Worm (Caenorhabditis elegans) whole organism, late embryonic: ENCODE measurements around the gene pals-20.

Experiments used
- C08G9.2 ChIP-seq: sonication (generic microtip); optimal IDR thresholded peaks from 2 replicates; lab custom pipeline; 2016; ENCODE audit warnings: mild to moderate bottlenecking, missing genetic modification characterization, moderate library complexity, missing compliant biosample characterization
- C38D4.7 ChIP-seq: fragments of 200-800 bp; sonication (Bioruptor generic); optimal IDR thresholded peaks from 2 replicates; lab custom pipeline; 2018; ENCODE audit warnings: mild to moderate bottlenecking, missing genetic modification characterization, moderate library complexity, missing compliant biosample characterization
- K02D7.2 ChIP-seq: sonication (generic microtip); optimal IDR thresholded peaks from 2 replicates; lab custom pipeline; 2017; ENCODE audit warnings: mild to moderate bottlenecking, missing genetic modification characterization, missing compliant biosample characterization
- K09A11.1 ChIP-seq: sonication (generic microtip); optimal IDR thresholded peaks from 2 replicates; lab custom pipeline; 2017; ENCODE audit warnings: antibody characterized with exemption, mild to moderate bottlenecking, missing genetic modification characterization, missing compliant biosample characterization; ENCODE audit not compliant: insufficient read depth
- Y22D7AL.16 ChIP-seq: sonication (generic microtip); optimal IDR thresholded peaks from 2 replicates; lab custom pipeline; 2016; ENCODE audit warnings: missing genetic modification characterization, missing compliant biosample characterization
- ahr-1 ChIP-seq: sonication (generic microtip); optimal IDR thresholded peaks from 2 replicates; lab custom pipeline; 2016; ENCODE audit warnings: missing genetic modification characterization, missing compliant biosample characterization
- ama-1 ChIP-seq: fragments of 150-350 bp; optimal IDR thresholded peaks from 2 replicates; lab custom pipeline; 2014
- ceh-14 ChIP-seq: sonication (generic microtip); optimal IDR thresholded peaks from 2 replicates; lab custom pipeline; 2016; ENCODE audit warnings: missing genotype, missing genetic modification characterization, missing compliant biosample characterization
- ceh-19 ChIP-seq: fragments of 200-800 bp; sonication (Bioruptor generic); optimal IDR thresholded peaks from 2 replicates; lab custom pipeline; 2018; ENCODE audit warnings: mild to moderate bottlenecking, missing genetic modification characterization, missing compliant biosample characterization
- ceh-45 ChIP-seq: fragments of 200-800 bp; sonication (Bioruptor generic); IDR thresholded peaks from 2 replicates; pipeline ENCODE4 v1.3.6; 2022; ENCODE audit warnings: missing genetic modification reagents, missing genetic modification characterization, missing compliant biosample characterization
- ceh-48 ChIP-seq: sonication (generic microtip); optimal IDR thresholded peaks from 2 replicates; lab custom pipeline; 2016; ENCODE audit warnings: missing genetic modification characterization, inconsistent platforms, missing compliant biosample characterization
- che-1 ChIP-seq: sonication (generic microtip); optimal IDR thresholded peaks from 2 replicates; lab custom pipeline; 2016; ENCODE audit warnings: mild to moderate bottlenecking, missing genetic modification characterization, missing compliant biosample characterization
- dmd-4 ChIP-seq: sonication (generic microtip); optimal IDR thresholded peaks from 2 replicates; lab custom pipeline; 2016; ENCODE audit warnings: borderline replicate concordance, missing genetic modification characterization, missing compliant biosample characterization
- elt-4 ChIP-seq: sonication (generic microtip); optimal IDR thresholded peaks from 2 replicates; lab custom pipeline; 2016; ENCODE audit warnings: missing genetic modification characterization, missing compliant biosample characterization
- eyg-1 ChIP-seq: sonication (generic microtip); optimal IDR thresholded peaks from 2 replicates; lab custom pipeline; 2016; ENCODE audit warnings: missing genotype, missing genetic modification characterization, missing compliant biosample characterization
- fkh-10 ChIP-seq: fragments of 150-350 bp; optimal IDR thresholded peaks from 2 replicates; lab custom pipeline; 2014; ENCODE audit warnings: missing biosample characterization, missing genetic modification reagents, missing genetic modification characterization
- fkh-6 ChIP-seq: sonication (generic microtip); optimal IDR thresholded peaks from 2 replicates; lab custom pipeline; 2016; ENCODE audit warnings: missing genetic modification characterization, missing compliant biosample characterization
- hlh-15 ChIP-seq: sonication (generic microtip); optimal IDR thresholded peaks from 2 replicates; lab custom pipeline; 2016; ENCODE audit warnings: missing genetic modification characterization, missing compliant biosample characterization
- hlh-8 ChIP-seq: sonication (generic microtip); optimal IDR thresholded peaks from 2 replicates; lab custom pipeline; 2016; ENCODE audit warnings: missing genotype, missing genetic modification characterization, missing compliant biosample characterization
- lim-6 ChIP-seq: sonication (generic microtip); optimal IDR thresholded peaks from 2 replicates; lab custom pipeline; 2016; ENCODE audit warnings: missing genetic modification characterization, missing compliant biosample characterization
- lin-11 ChIP-seq: fragments of 200-800 bp; sonication (Bioruptor generic); optimal IDR thresholded peaks from 2 replicates; lab custom pipeline; 2018; ENCODE audit warnings: mild to moderate bottlenecking, missing genetic modification characterization, missing compliant biosample characterization
- nfya-1 ChIP-seq: sonication (generic microtip); optimal IDR thresholded peaks from 2 replicates; lab custom pipeline; 2017; ENCODE audit warnings: missing genetic modification characterization, mild to moderate bottlenecking, missing compliant biosample characterization, antibody characterized with exemption, moderate library complexity
- nhr-11 ChIP-seq: fragments of 150-350 bp; optimal IDR thresholded peaks from 2 replicates; lab custom pipeline; 2014; ENCODE audit warnings: missing biosample characterization, missing genetic modification characterization
- odd-2 ChIP-seq: sonication (generic microtip); optimal IDR thresholded peaks from 2 replicates; lab custom pipeline; 2017; ENCODE audit warnings: antibody characterized with exemption, mild to moderate bottlenecking, missing genetic modification characterization, missing compliant biosample characterization
- pax-1 ChIP-seq: fragments of 150-350 bp; optimal IDR thresholded peaks from 2 replicates; lab custom pipeline; 2014; ENCODE audit warnings: missing biosample characterization, missing genetic modification characterization
- pha-2 ChIP-seq: sonication (generic microtip); optimal IDR thresholded peaks from 2 replicates; lab custom pipeline; 2017; ENCODE audit warnings: mild to moderate bottlenecking, missing genetic modification characterization, missing compliant biosample characterization
- pqm-1 ChIP-seq: sonication (generic microtip); optimal IDR thresholded peaks from 2 replicates; lab custom pipeline; 2016; ENCODE audit warnings: missing genetic modification characterization, missing compliant biosample characterization
- pros-1 ChIP-seq: fragments of 150-350 bp; optimal IDR thresholded peaks from 2 replicates; lab custom pipeline; 2014; ENCODE audit warnings: missing biosample characterization, missing genetic modification reagents, missing genetic modification characterization
- sox-2 ChIP-seq: fragments of 200-800 bp; sonication (Bioruptor generic); IDR thresholded peaks from 2 replicates; pipeline ENCODE4 v1.3.6; 2022; ENCODE audit warnings: missing genetic modification reagents, missing genetic modification characterization, missing compliant biosample characterization
- sox-4 ChIP-seq: sonication (generic microtip); optimal IDR thresholded peaks from 2 replicates; lab custom pipeline; 2017; ENCODE audit warnings: mild to moderate bottlenecking, missing genetic modification characterization, inconsistent platforms, missing compliant biosample characterization
- tbx-2 ChIP-seq: sonication (generic microtip); optimal IDR thresholded peaks from 2 replicates; lab custom pipeline; 2016; ENCODE audit warnings: missing genetic modification characterization, missing compliant biosample characterization
- tbx-7 ChIP-seq: sonication (generic microtip); optimal IDR thresholded peaks from 2 replicates; lab custom pipeline; 2016; ENCODE audit warnings: missing genotype, missing genetic modification characterization, missing compliant biosample characterization
- ttx-3 ChIP-seq: sonication (generic microtip); optimal IDR thresholded peaks from 2 replicates; lab custom pipeline; 2016; ENCODE audit warnings: missing genetic modification reagents, missing genetic modification characterization, missing compliant biosample characterization
- unc-55 ChIP-seq: sonication (generic microtip); optimal IDR thresholded peaks from 2 replicates; lab custom pipeline; 2017; ENCODE audit warnings: missing biosample characterization, missing genetic modification reagents, missing genetic modification characterization
- zip-5 ChIP-seq: sonication (generic microtip); optimal IDR thresholded peaks from 2 replicates; lab custom pipeline; 2016; ENCODE audit warnings: missing genetic modification characterization, missing compliant biosample characterization

The pals-20 gene

DNA sequence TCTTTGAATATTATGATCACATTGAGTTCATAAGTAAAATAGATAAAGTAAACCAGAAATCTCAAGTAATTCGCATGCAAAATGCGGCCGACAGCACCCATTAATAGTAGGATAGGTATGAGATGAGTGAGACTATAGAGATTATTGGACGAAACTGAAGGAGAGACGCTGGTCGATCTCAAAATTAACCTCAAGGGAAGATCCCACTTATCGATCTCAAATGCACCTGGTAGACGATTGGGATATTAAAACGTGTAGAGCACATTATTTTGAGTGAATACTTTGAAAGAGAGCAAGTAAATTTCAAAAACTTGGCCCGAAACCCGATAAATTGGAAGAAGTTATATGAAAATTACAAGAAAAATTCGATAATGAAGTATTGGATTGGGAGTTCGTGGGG, 42.4 kb downstream of the pals-20 start, which contains the start of gene Y82E9BL.6:
TSS of gene Y82E9BL.6 (minus strand) at position 101 of the 400 bp plus-strand sequence.
- TF ChIP-seq ceh-14 (tag; lab: Kevin White, UChicago) (no peak), ttx-3 (tag; lab: Kevin White, UChicago) (no peak), tbx-2 (tag; lab: Kevin White, UChicago) (no peak), nhr-11 (tag; lab: Kevin White, UChicago) (no peak), C38D4.7 (GFP tag; lab: Kevin White, UChicago) (no peak), Y22D7AL.16 (no peak), K02D7.2 (no peak)

- no peak for TF ChIP-seq K09A11.1 (tag; lab: Kevin White, UChicago)
- TF ChIP-seq ceh-19 (GFP tag; lab: Kevin White, UChicago) = no peak
- TF ChIP-seq lin-11 (tag; lab: Kevin White, UChicago) = no peak
- TF ChIP-seq pha-2 (tag; lab: Kevin White, UChicago) = no peak
- TF ChIP-seq C38D4.7 (GFP tag; lab: Kevin White, UChicago) = no peak
- no peak for TF ChIP-seq Y22D7AL.16
- no peak for TF ChIP-seq pros-1
- no peak for TF ChIP-seq C08G9.2 (tag; lab: Kevin White, UChicago)
- TF ChIP-seq unc-55 (GFP tag; lab: Kevin White, UChicago) = no peak
- TF ChIP-seq ceh-45 = no peak
- TF ChIP-seq ahr-1 (tag; lab: Kevin White, UChicago) = no peak
- no peak for TF ChIP-seq tbx-7 (tag; lab: Kevin White, UChicago)
- TF ChIP-seq lim-6 (tag; lab: Kevin White, UChicago) = no peak
- no peak for TF ChIP-seq elt-4 (tag; lab: Kevin White, UChicago)
- no peak for TF ChIP-seq ttx-3 (tag; lab: Kevin White, UChicago)
- TF ChIP-seq ceh-48 = no peak
- TF ChIP-seq nhr-11 (tag; lab: Kevin White, UChicago) = no peak
- TF ChIP-seq zip-5 = no peak
Measured at ce11 chrIII:1342919-1343419, 45.2 kb downstream of the pals-20 start, which contains the start of gene fbxa-27. TSS of gene fbxa-27 (plus strand) at chrIII:1342969.

ce11 chrIII:1342488-1342887, 45.6 kb downstream of the pals-20 start, which contains the start of gene fbxa-26:
TSS of gene fbxa-26 (minus strand) at chrIII:1342522.
- TF ChIP-seq ahr-1 (tag; lab: Kevin White, UChicago) = no peak
- TF ChIP-seq pax-1 (tag; lab: Kevin White, UChicago) = no peak
- TF ChIP-seq nhr-11 (tag; lab: Kevin White, UChicago) = no peak
- no peak for TF ChIP-seq unc-55 (GFP tag; lab: Kevin White, UChicago)
- no peak for TF ChIP-seq C08G9.2 (tag; lab: Kevin White, UChicago)
- no peak for TF ChIP-seq sox-4 (tag; lab: Kevin White, UChicago)
- TF ChIP-seq che-1 (tag; lab: Kevin White, UChicago) = no peak
- TF ChIP-seq hlh-15 (tag; lab: Kevin White, UChicago) = no peak
- no peak for TF ChIP-seq sox-2 (GFP tag; lab: Robert Waterston, UW)
- TF ChIP-seq tbx-2 (tag; lab: Kevin White, UChicago) = no peak

DNA sequence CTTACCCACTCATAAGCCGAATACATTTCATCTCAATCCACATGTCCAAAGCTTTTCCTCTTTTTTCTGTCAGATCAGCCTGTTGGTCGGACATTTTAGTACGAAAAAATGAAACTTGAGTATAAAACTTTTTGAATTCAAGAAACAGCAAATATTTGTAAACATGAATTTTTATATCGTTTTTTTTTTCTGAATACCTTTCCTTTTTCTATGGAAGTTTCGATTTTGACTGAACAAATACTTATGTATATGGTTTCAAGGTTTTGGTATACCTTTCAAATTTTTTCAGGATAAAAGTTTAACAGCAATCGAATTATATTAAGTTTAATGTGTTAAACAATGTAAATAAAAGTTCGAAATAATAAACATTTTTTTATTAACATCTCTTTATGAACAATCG, 47.9 kb downstream of the pals-20 start, which contains the start of gene fbxa-5:
TSS of gene fbxa-5 (minus strand) at position 101 of the 400 bp plus-strand sequence.
- no peak for TF ChIP-seq fkh-6 (tag; lab: Kevin White, UChicago)
- no peak for TF ChIP-seq pqm-1
- TF ChIP-seq sox-2 (GFP tag; lab: Robert Waterston, UW) = no peak
- no peak for TF ChIP-seq eyg-1 (tag; lab: Kevin White, UChicago)
- TF ChIP-seq Y22D7AL.16 = no peak
- no peak for TF ChIP-seq fkh-10 (GFP tag; lab: Kevin White, UChicago)
- no peak for TF ChIP-seq hlh-8 (tag; lab: Kevin White, UChicago)
- no peak for TF ChIP-seq hlh-15 (tag; lab: Kevin White, UChicago)
- TF ChIP-seq ceh-19 (GFP tag; lab: Kevin White, UChicago) = no peak
- TF ChIP-seq ama-1 (lab: Kevin White, UChicago) = no peak
- no peak for TF ChIP-seq dmd-4 (tag; lab: Kevin White, UChicago)
- no peak for TF ChIP-seq nfya-1 (tag; lab: Kevin White, UChicago)
- TF ChIP-seq tbx-7 (tag; lab: Kevin White, UChicago) = no peak
- TF ChIP-seq odd-2 (tag; lab: Kevin White, UChicago) = no peak
